Worm (Caenorhabditis elegans) whole organism, L1 larva: ENCODE results near the gene T14G12.12.

Experiments
- C34B4.2 ChIP-seq: sonication (generic microtip); optimal IDR thresholded peaks from 2 replicates; lab custom pipeline; 2017; ENCODE audit warnings: mild to moderate bottlenecking, missing genetic modification characterization, missing compliant biosample characterization
- aly-2 ChIP-seq: fragments of 150-350 bp; optimal IDR thresholded peaks from 2 replicates; lab custom pipeline; 2014; ENCODE audit warnings: missing biosample characterization, missing genetic modification characterization
- ama-1 ChIP-seq: fragments of 150-350 bp; optimal IDR thresholded peaks from 2 replicates; lab custom pipeline; 2014
- blmp-1 ChIP-seq: fragments of 150-350 bp; optimal IDR thresholded peaks from 2 replicates; lab custom pipeline; 2014; ENCODE audit warnings: missing biosample characterization, missing genetic modification characterization
- ceh-63 ChIP-seq: fragments of 200-800 bp; sonication (Bioruptor generic); optimal IDR thresholded peaks from 2 replicates; lab custom pipeline; 2018; ENCODE audit warnings: mild to moderate bottlenecking, missing genetic modification characterization, missing compliant biosample characterization
- ceh-82 ChIP-seq, 3 experiments: fragments of 150-350 bp in 1 of 3; sonication (generic microtip) in 2 of 3; optimal IDR thresholded peaks; 2 replicates each; lab custom pipeline; 2014 to 2017; ENCODE audit warnings: missing biosample characterization in 3 of 3, missing genetic modification characterization in 3 of 3
- ceh-90 ChIP-seq: sonication (generic microtip); optimal IDR thresholded peaks from 2 replicates; lab custom pipeline; 2016; ENCODE audit warnings: missing genetic modification characterization, missing compliant biosample characterization
- efl-1 ChIP-seq, 4 experiments: fragments of 150-350 bp; optimal IDR thresholded peaks in 3 of 4; peaks in 1 of 4; 1 replicate in 1 of 4; 2 replicates in 3 of 4; lab custom pipeline; 2014; ENCODE audit warnings: missing biosample characterization in 2 of 4, missing genetic modification characterization in 2 of 4, missing genetic modification reagents in 2 of 4
- egl-27 ChIP-seq, 2 experiments: fragments of 150-350 bp in 1 of 2; sonication (generic microtip); optimal IDR thresholded peaks; 3 replicates each; lab custom pipeline; 2017 to 2018; ENCODE audit warnings: missing biosample characterization in 2 of 2, missing genetic modification characterization in 2 of 2, missing genetic modification reagents in 2 of 2
- elt-2 ChIP-seq: sonication (generic microtip); optimal IDR thresholded peaks from 2 replicates; lab custom pipeline; 2016; ENCODE audit warnings: missing genetic modification characterization, mild to moderate bottlenecking, inconsistent platforms, missing compliant biosample characterization, missing genetic modification reagents
- elt-3 ChIP-seq, 6 experiments: fragments of 150-350 bp in 1 of 6; sonication (generic microtip); optimal IDR thresholded peaks; 2 replicates each; lab custom pipeline; 2017 to 2018; ENCODE audit warnings: missing biosample characterization in 6 of 6, missing genetic modification characterization in 6 of 6, inconsistent platforms in 1 of 6
- fos-1 ChIP-seq: fragments of 150-350 bp; optimal IDR thresholded peaks from 2 replicates; lab custom pipeline; 2014; ENCODE audit warnings: missing biosample characterization, missing genetic modification characterization
- grh-1 ChIP-seq: fragments of 200-800 bp; sonication (Bioruptor generic); IDR thresholded peaks from 2 replicates; pipeline ENCODE4 v1.3.6; 2022; ENCODE audit warnings: missing genetic modification reagents, missing genetic modification characterization, missing compliant biosample characterization
- hlh-4 ChIP-seq: sonication (generic microtip); optimal IDR thresholded peaks from 2 replicates; lab custom pipeline; 2016; ENCODE audit warnings: mild to moderate bottlenecking, missing genetic modification characterization, missing compliant biosample characterization
- hpl-2 ChIP-seq: fragments of 150-350 bp; optimal IDR thresholded peaks from 2 replicates; lab custom pipeline; 2014; ENCODE audit warnings: missing biosample characterization, missing genetic modification reagents, missing genetic modification characterization
- lin-14 ChIP-seq: fragments of 200-800 bp; sonication (Bioruptor generic); optimal IDR thresholded peaks from 2 replicates; lab custom pipeline; 2018; ENCODE audit warnings: mild to moderate bottlenecking, missing genetic modification characterization, moderate library complexity, missing compliant biosample characterization
- lin-35 ChIP-seq, 2 experiments: fragments of 150-350 bp; optimal IDR thresholded peaks; 2 replicates each; lab custom pipeline; 2014; ENCODE audit warnings: missing biosample characterization in 2 of 2, missing genetic modification characterization in 2 of 2, missing genetic modification reagents in 2 of 2
- lsy-2 ChIP-seq, 2 experiments: fragments of 150-350 bp; optimal IDR thresholded peaks; 2 replicates each; lab custom pipeline; 2014; ENCODE audit warnings: missing biosample characterization in 2 of 2, missing genetic modification characterization in 2 of 2
- mab-9 ChIP-seq: fragments of 200-800 bp; sonication (Bioruptor generic); IDR thresholded peaks from 2 replicates; pipeline ENCODE4 v1.3.6; 2022; ENCODE audit warnings: missing genetic modification reagents, missing genetic modification characterization, missing compliant biosample characterization
- nhr-20 ChIP-seq: sonication (generic microtip); optimal IDR thresholded peaks from 2 replicates; lab custom pipeline; 2016; ENCODE audit warnings: mild to moderate bottlenecking, missing genetic modification characterization, missing compliant biosample characterization
- nhr-47 ChIP-seq: sonication (generic microtip); optimal IDR thresholded peaks from 2 replicates; lab custom pipeline; 2016; ENCODE audit warnings: mild to moderate bottlenecking, missing genetic modification characterization, moderate library complexity, missing compliant biosample characterization
- nhr-71 ChIP-seq: sonication (generic microtip); optimal IDR thresholded peaks from 2 replicates; lab custom pipeline; 2016; ENCODE audit warnings: mild to moderate bottlenecking, missing genetic modification characterization, moderate library complexity, missing compliant biosample characterization
- nhr-85 ChIP-seq: sonication (generic microtip); peaks from one replicate; lab custom pipeline; 2016; ENCODE audit warnings: missing genetic modification characterization, inconsistent platforms, missing compliant biosample characterization
- rnt-1 ChIP-seq: sonication (generic microtip); optimal IDR thresholded peaks from 2 replicates; lab custom pipeline; 2016; ENCODE audit warnings: mild to moderate bottlenecking, missing genetic modification characterization, moderate library complexity, missing compliant biosample characterization
- sox-4 ChIP-seq: sonication (generic microtip); optimal IDR thresholded peaks from 2 replicates; lab custom pipeline; 2016; ENCODE audit warnings: missing genetic modification characterization, missing compliant biosample characterization
- tlp-1 ChIP-seq: fragments of 150-350 bp; optimal IDR thresholded peaks from 2 replicates; lab custom pipeline; 2014; ENCODE audit warnings: missing biosample characterization, missing genetic modification characterization
- unc-30 ChIP-seq: sonication (generic microtip); optimal IDR thresholded peaks from 2 replicates; lab custom pipeline; 2017; ENCODE audit warnings: missing biosample characterization, missing genetic modification characterization
- unc-62 ChIP-seq: fragments of 150-350 bp; optimal IDR thresholded peaks from 2 replicates; lab custom pipeline; 2014; ENCODE audit warnings: missing biosample characterization, missing genetic modification reagents, missing genetic modification characterization
- unc-86 ChIP-seq: sonication (generic microtip); optimal IDR thresholded peaks from 2 replicates; lab custom pipeline; 2016; ENCODE audit warnings: missing genetic modification characterization, missing compliant biosample characterization
- vab-15 ChIP-seq: sonication (generic microtip); optimal IDR thresholded peaks from 2 replicates; lab custom pipeline; 2017; ENCODE audit warnings: missing genotype, mild to moderate bottlenecking, missing genetic modification characterization, missing compliant biosample characterization
- zip-4 ChIP-seq: fragments of 200-800 bp; sonication (Bioruptor generic); optimal IDR thresholded peaks from 2 replicates; lab custom pipeline; 2018; ENCODE audit warnings: mild to moderate bottlenecking, missing genetic modification characterization, moderate library complexity, missing compliant biosample characterization

T14G12.12 gene

ce11 chrX:3787431-3788076, 29.3 kb upstream of the T14G12.12 start, which contains the start of gene pmpl-1 (continued):
- TF ChIP-seq mab-9 (GFP tag; lab: Robert Waterston, UW) (no peak), nhr-20 (tag; lab: Kevin White, UChicago) (peak; percentile 81), sox-4 (tag; lab: Kevin White, UChicago) (no peak), C34B4.2 (tag; lab: Kevin White, UChicago) (no peak), tlp-1 (tag; lab: Kevin White, UChicago) (no peak)
- TF ChIP-seq, all 84 proteins: peak for 27

DNA sequence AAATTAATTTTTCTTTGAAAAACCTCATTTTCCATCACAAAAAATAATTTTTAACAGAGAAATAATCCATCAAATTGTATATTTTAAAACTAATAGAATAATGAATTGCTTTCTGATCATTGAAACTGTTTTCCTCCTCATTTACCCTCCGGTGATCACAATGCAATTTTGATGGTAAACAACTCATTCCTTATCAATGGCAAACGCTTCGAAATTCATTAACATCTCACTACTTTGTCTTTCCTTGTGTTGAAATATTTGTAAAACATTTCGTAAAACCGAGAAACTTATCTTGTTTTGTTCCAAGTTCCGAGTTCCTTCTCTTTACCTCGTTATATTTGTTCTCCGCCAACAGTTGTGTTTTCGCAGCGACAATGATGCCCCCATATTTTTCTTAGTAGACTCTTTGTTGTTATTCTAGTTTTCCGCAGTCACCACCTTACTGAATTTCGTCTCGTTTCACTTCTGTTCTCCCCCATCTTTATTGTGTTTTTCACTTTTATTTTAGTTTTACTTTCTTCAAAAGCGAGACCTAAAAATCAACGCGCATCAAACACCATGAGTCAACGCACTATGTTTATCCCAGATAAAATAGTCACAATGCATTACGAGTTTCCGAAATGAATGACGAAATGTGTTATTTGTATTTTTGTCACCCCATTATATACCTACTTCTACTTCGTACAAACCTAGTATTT, 27.0 kb upstream of the T14G12.12 start:
- TF ChIP-seq ceh-90 (tag; lab: Kevin White, UChicago) (no peak), blmp-1 (tag; lab: Kevin White, UChicago) (peak; percentile 81), nhr-85 (tag; lab: Kevin White, UChicago) (peak; percentile 84), hlh-4 (tag; lab: Kevin White, UChicago) (no peak), lin-14 (peak; percentile 17), zip-4 (GFP tag; lab: Kevin White, UChicago) (no peak), grh-1 (no peak), lin-35 (GFP tag; optimal IDR thresholded peaks at IDR 0.05; lab: Kevin White, UChicago) (peak in 1 of 2 experiments; percentile 11), unc-86 (tag; lab: Kevin White, UChicago) (no peak)

DNA sequence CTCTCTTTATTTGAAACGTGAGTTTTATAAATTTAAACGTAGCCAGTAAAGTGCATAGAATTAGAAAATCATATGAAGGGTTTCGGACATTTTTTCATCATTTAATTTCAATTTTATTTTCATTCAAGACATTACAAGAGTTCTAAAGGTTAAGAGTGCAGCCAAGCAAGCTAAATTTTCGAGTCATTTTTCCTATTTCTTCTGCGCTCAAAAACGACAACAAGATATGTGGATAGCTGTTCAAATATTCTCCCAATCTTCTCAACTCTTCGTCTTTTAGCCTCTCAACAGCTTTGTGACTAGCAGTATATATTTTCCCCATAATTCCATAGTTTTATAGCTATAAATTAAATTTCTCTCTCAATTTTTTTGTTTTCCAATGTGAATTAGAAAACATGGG, 25.4 kb upstream of the T14G12.12 start:
- TF ChIP-seq egl-27 (tag; optimal IDR thresholded peaks at IDR 0.05; lab: Kevin White, UChicago) (no peak), aly-2 (tag; lab: Kevin White, UChicago) (no peak), grh-1 (no peak), mab-9 (GFP tag; lab: Robert Waterston, UW) (no peak), tlp-1 (tag; lab: Kevin White, UChicago) (no peak)

ce11 chrX:3781040-3781439, 22.7 kb upstream of the T14G12.12 start, which contains the start of gene marg-1:
Gene marg-1, minus strand, starts transcription at chrX:3781140.
- TF ChIP-seq nhr-71 (tag; lab: Kevin White, UChicago) (no peak), lin-14 (peak; percentile 3)

DNA sequence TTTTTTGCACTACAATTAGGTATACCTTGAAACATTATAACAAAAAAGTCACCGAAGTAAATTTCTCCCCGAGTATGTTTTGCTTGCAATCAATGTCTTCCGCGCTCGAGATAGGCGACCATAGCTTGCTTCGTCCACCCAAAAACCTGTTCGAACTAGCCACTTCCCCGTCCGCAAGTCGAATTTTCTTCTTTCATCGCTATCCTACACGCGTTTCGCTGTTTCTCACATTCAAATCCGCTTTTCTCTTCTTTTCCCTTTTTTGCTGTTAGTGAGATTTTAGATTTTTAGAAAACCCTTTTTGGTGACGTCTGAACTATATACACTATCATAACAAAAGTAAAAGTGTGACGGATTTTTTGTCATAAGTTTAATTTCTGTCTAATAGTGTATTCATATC, 14.9 kb upstream of the T14G12.12 start:
- TF ChIP-seq efl-1 (optimal IDR thresholded peaks at IDR 0.05; lab: Kevin White, UChicago) (no peak), efl-1 (GFP tag; optimal IDR thresholded peaks at IDR 0.05 in 1 of 2; lab: Kevin White, UChicago) (peak in 1 of 2 experiments; percentile 83), zip-4 (GFP tag; lab: Kevin White, UChicago) (no peak), vab-15 (tag; lab: Kevin White, UChicago) (no peak), elt-2 (tag; lab: Kevin White, UChicago) (no peak), ceh-63 (GFP tag; lab: Kevin White, UChicago) (no peak), grh-1 (no peak), elt-3 (tag; optimal IDR thresholded peaks at IDR 0.05; lab: Kevin White, UChicago) (no peak), unc-62 (GFP tag; lab: Kevin White, UChicago) (no peak), ceh-82 (tag; optimal IDR thresholded peaks at IDR 0.05; lab: Kevin White, UChicago) (no peak), nhr-47 (tag; lab: Kevin White, UChicago) (no peak), fos-1 (tag; lab: Kevin White, UChicago) (no peak), lsy-2 (tag; optimal IDR thresholded peaks at IDR 0.05; lab: Kevin White, UChicago) (no peak), rnt-1 (tag; lab: Kevin White, UChicago) (no peak), lin-14 (peak; percentile 18), unc-86 (tag; lab: Kevin White, UChicago) (no peak), blmp-1 (tag; lab: Kevin White, UChicago) (peak; percentile 95), ceh-90 (tag; lab: Kevin White, UChicago) (no peak), ama-1 (lab: Kevin White, UChicago) (no peak), unc-30 (tag; lab: Kevin White, UChicago) (no peak), lin-35 (GFP tag; optimal IDR thresholded peaks at IDR 0.05; lab: Kevin White, UChicago) (no peak), hpl-2 (GFP tag; lab: Kevin White, UChicago) (no peak)
